Fruit fly (Drosophila melanogaster) whole organism, embryonic: ENCODE measurements around the gene Atg8b.

Source experiments
- Awh ChIP-seq: fragments of 200-800 bp; sonication (Bioruptor generic); IDR thresholded peaks from 2 replicates; pipeline ENCODE4, ENCODE4 v1.3.6; 2022; ENCODE audit warnings: missing biosample characterization, missing genetic modification characterization
- BEAF-32 ChIP-seq: fragments of 200-800 bp; sonication (Bioruptor generic); optimal IDR thresholded peaks from 3 replicates; lab custom pipeline; 2017; ENCODE audit warnings: missing biosample characterization, missing genetic modification characterization, mild to moderate bottlenecking, moderate library complexity, missing genetic modification reagents
- C15 ChIP-seq: fragments of 200-800 bp; sonication (Bioruptor generic); IDR thresholded peaks from 3 replicates; pipeline ENCODE4 v1.3.6; 2022; ENCODE audit warnings: missing biosample characterization, missing genetic modification characterization
- CG12155 ChIP-seq: fragments of 200-800 bp; sonication (Bioruptor generic); optimal IDR thresholded peaks from 3 replicates; lab custom pipeline; 2016; ENCODE audit warnings: missing biosample characterization, missing genetic modification characterization
- CG12391 ChIP-seq: fragments of 200-800 bp; sonication (Bioruptor generic); optimal IDR thresholded peaks from 3 replicates; lab custom pipeline; 2018; ENCODE audit warnings: missing biosample characterization, mild to moderate bottlenecking, missing genetic modification characterization, moderate library complexity
- CG13287 ChIP-seq: fragments of 200-800 bp; sonication (Bioruptor generic); IDR thresholded peaks from 2 replicates; pipeline ENCODE4 v1.3.6; 2022; ENCODE audit warnings: missing biosample characterization, missing genetic modification characterization; ENCODE audit not compliant: partially characterized antibody
- CG14965 ChIP-seq: fragments of 200-800 bp; sonication (Bioruptor generic); optimal IDR thresholded peaks from 2 replicates; lab custom pipeline; 2016; ENCODE audit warnings: missing biosample characterization, missing genetic modification characterization, borderline replicate concordance
- CG15514 ChIP-seq: fragments of 200-800 bp; sonication (Bioruptor generic); optimal IDR thresholded peaks from 3 replicates; lab custom pipeline; 2017; ENCODE audit warnings: missing biosample characterization, missing genetic modification characterization, mild to moderate bottlenecking, moderate library complexity, missing genetic modification reagents
- CG2129 ChIP-seq: fragments of 200-800 bp; sonication (Bioruptor generic); IDR thresholded peaks from 2 replicates; pipeline ENCODE4 v1.3.6; 2022; ENCODE audit warnings: missing biosample characterization, missing genetic modification characterization; ENCODE audit not compliant: partially characterized antibody
- CG2889 ChIP-seq: fragments of 200-800 bp; sonication (Bioruptor generic); IDR thresholded peaks from 3 replicates; pipeline ENCODE4 v1.3.6; 2022; ENCODE audit warnings: missing biosample characterization, missing genetic modification characterization
- CG32532 ChIP-seq: fragments of 200-800 bp; sonication (Bioruptor generic); IDR thresholded peaks from 2 replicates; pipeline ENCODE4 v1.3.6; 2022; ENCODE audit warnings: missing biosample characterization, missing genetic modification characterization
- CG3995 ChIP-seq: fragments of 200-800 bp; sonication (Bioruptor generic); optimal IDR thresholded peaks from 3 replicates; lab custom pipeline; 2016; ENCODE audit warnings: missing biosample characterization, missing genetic modification characterization
- CG4424 ChIP-seq: fragments of 200-800 bp; sonication (Bioruptor generic); optimal IDR thresholded peaks from 3 replicates; lab custom pipeline; 2016; ENCODE audit warnings: missing biosample characterization, missing genetic modification characterization
- CG4854 ChIP-seq: fragments of 200-800 bp; sonication (Bioruptor generic); optimal IDR thresholded peaks from 2 replicates; lab custom pipeline; 2016; ENCODE audit warnings: missing biosample characterization, missing genetic modification characterization, inconsistent platforms
- CG6791 ChIP-seq: fragments of 200-800 bp; sonication (Bioruptor generic); IDR thresholded peaks from 3 replicates; pipeline ENCODE4 v1.3.6; 2022; ENCODE audit warnings: missing biosample characterization, missing genetic modification characterization; ENCODE audit not compliant: partially characterized antibody
- CG7372 ChIP-seq: fragments of 200-800 bp; sonication (Bioruptor generic); IDR thresholded peaks from 2 replicates; pipeline ENCODE4 v1.3.6; 2022; ENCODE audit warnings: missing biosample characterization, missing genetic modification characterization
- CG7839 ChIP-seq: fragments of 200-800 bp; sonication (Bioruptor generic); optimal IDR thresholded peaks from 3 replicates; lab custom pipeline; 2018; ENCODE audit warnings: missing biosample characterization, mild to moderate bottlenecking, missing genetic modification characterization, moderate library complexity
- CG9437 ChIP-seq: fragments of 200-800 bp; sonication (Bioruptor generic); optimal IDR thresholded peaks from 2 replicates; lab custom pipeline; 2018; ENCODE audit warnings: missing biosample characterization, mild to moderate bottlenecking, missing genetic modification characterization
- CG9817 ChIP-seq: fragments of 200-800 bp; sonication (Bioruptor generic); optimal IDR thresholded peaks from 2 replicates; lab custom pipeline; 2018; ENCODE audit warnings: missing biosample characterization, mild to moderate bottlenecking, missing genetic modification characterization, moderate library complexity
- Dbx ChIP-seq: fragments of 200-800 bp; sonication (Bioruptor generic); IDR thresholded peaks from 3 replicates; pipeline ENCODE4 v1.3.6; 2022; ENCODE audit warnings: missing biosample characterization, missing genetic modification characterization
- Dll ChIP-seq: fragments of 200-800 bp; sonication (Bioruptor generic); IDR thresholded peaks from 4 replicates; pipeline ENCODE4 v1.3.6; 2022; ENCODE audit warnings: missing biosample characterization, missing genetic modification characterization; ENCODE audit not compliant: partially characterized antibody
- Doc3 ChIP-seq: fragments of 200-800 bp; sonication (Bioruptor generic); IDR thresholded peaks from 3 replicates; pipeline ENCODE4 v1.3.6; 2022; ENCODE audit warnings: missing biosample characterization, missing genetic modification characterization; ENCODE audit not compliant: partially characterized antibody
- E2f2 ChIP-seq: fragments of 200-800 bp; sonication (Bioruptor generic); IDR thresholded peaks from 2 replicates; pipeline ENCODE4 v1.3.6; 2022; ENCODE audit warnings: missing biosample characterization, missing genetic modification characterization
- Lim3 ChIP-seq: fragments of 200-800 bp; sonication (Bioruptor generic); IDR thresholded peaks from 2 replicates; pipeline ENCODE4 v1.3.6; 2022; ENCODE audit warnings: missing biosample characterization, missing genetic modification characterization
- MBD-R2 ChIP-seq: fragments of 200-800 bp; sonication (Bioruptor generic); IDR thresholded peaks from 2 replicates; pipeline ENCODE4 v1.3.6; 2022; ENCODE audit warnings: missing biosample characterization, missing genetic modification characterization
- MESR4 ChIP-seq: fragments of 200-800 bp; sonication (Bioruptor generic); optimal IDR thresholded peaks from 2 replicates; lab custom pipeline; 2018; ENCODE audit warnings: missing biosample characterization, mild to moderate bottlenecking, missing genetic modification characterization, moderate library complexity
- Med ChIP-seq: fragments of 200-800 bp; sonication (Bioruptor generic); peaks from one replicate; lab custom pipeline; 2016; ENCODE audit warnings: missing biosample characterization, missing genetic modification characterization, mild to moderate bottlenecking, inconsistent platforms, moderate library complexity
- Nf-YB ChIP-seq: fragments of 200-800 bp; sonication (Bioruptor generic); optimal IDR thresholded peaks from 3 replicates; lab custom pipeline; 2019; ENCODE audit warnings: missing biosample characterization, mild to moderate bottlenecking, missing genetic modification characterization, moderate library complexity
- Opbp ChIP-seq: fragments of 200-800 bp; sonication (Bioruptor generic); IDR thresholded peaks from 3 replicates; pipeline ENCODE4 v1.3.6; 2022; ENCODE audit warnings: missing biosample characterization, missing genetic modification characterization; ENCODE audit not compliant: partially characterized antibody
- Scr ChIP-seq: fragments of 200-800 bp; sonication (Bioruptor generic); IDR thresholded peaks from 2 replicates; pipeline ENCODE4 v1.3.6; 2022; ENCODE audit warnings: missing biosample characterization, missing genetic modification characterization; ENCODE audit not compliant: partially characterized antibody
- Sin3A ChIP-seq: fragments of >200 bp; optimal IDR thresholded peaks from 2 replicates; lab custom pipeline; 2018
- Six4 ChIP-seq: fragments of 200-800 bp; sonication (Bioruptor generic); optimal IDR thresholded peaks from 2 replicates; lab custom pipeline; 2016; ENCODE audit warnings: missing biosample characterization, missing genetic modification characterization
- YL-1 ChIP-seq: fragments of 200-800 bp; sonication (Bioruptor generic); optimal IDR thresholded peaks from 3 replicates; lab custom pipeline; 2017; ENCODE audit warnings: missing biosample characterization, mild to moderate bottlenecking, missing genetic modification characterization
- bbx ChIP-seq: fragments of 200-800 bp; sonication (Bioruptor generic); IDR thresholded peaks from 2 replicates; pipeline ENCODE4 v1.3.6; 2022; ENCODE audit warnings: missing biosample characterization, missing genetic modification characterization; ENCODE audit not compliant: partially characterized antibody
- dpn ChIP-seq, 2 experiments: fragments of 200-800 bp; sonication (Bioruptor generic); optimal IDR thresholded peaks; 3 replicates each; lab custom pipeline; 2016; ENCODE audit warnings: missing biosample characterization in 2 of 2, missing genetic modification characterization in 2 of 2
- esg ChIP-seq: fragments of 200-800 bp; sonication (Bioruptor generic); conservative IDR thresholded peaks from 2 replicates; pipeline ENCODE4 v1.3.6; 2022; ENCODE audit warnings: missing biosample characterization, missing genetic modification characterization
- fd102C ChIP-seq: fragments of 200-800 bp; sonication (Bioruptor generic); optimal IDR thresholded peaks from 2 replicates; lab custom pipeline; 2018; ENCODE audit warnings: missing biosample characterization, mild to moderate bottlenecking, missing genetic modification characterization, moderate library complexity
- fu2 ChIP-seq: fragments of 200-800 bp; sonication (Bioruptor generic); optimal IDR thresholded peaks from 2 replicates; lab custom pipeline; 2016; ENCODE audit warnings: missing biosample characterization, missing genetic modification characterization
- hb ChIP-seq: fragments of 200-800 bp; sonication (Bioruptor generic); IDR thresholded peaks from 3 replicates; pipeline ENCODE4 v1.3.6; 2022; ENCODE audit warnings: missing biosample characterization, missing genetic modification characterization; ENCODE audit not compliant: partially characterized antibody
- hbn ChIP-seq: fragments of 200-800 bp; sonication (Bioruptor generic); IDR thresholded peaks from 2 replicates; pipeline ENCODE4 v1.3.6; 2022; ENCODE audit warnings: missing biosample characterization, missing genetic modification characterization; ENCODE audit not compliant: partially characterized antibody
- inv ChIP-seq: fragments of 200-800 bp; sonication (Bioruptor generic); IDR thresholded peaks from 2 replicates; pipeline ENCODE4 v1.3.6; 2022; ENCODE audit warnings: missing biosample characterization, missing genetic modification characterization; ENCODE audit not compliant: partially characterized antibody
- lola ChIP-seq, 3 experiments: fragments of >200 bp in 2 of 3; fragments of 200-800 bp in 1 of 3; sonication (Bioruptor generic) in 1 of 3; optimal IDR thresholded peaks; 2 replicates each; lab custom pipeline; 2017 to 2019; ENCODE audit warnings: missing biosample characterization in 3 of 3, missing genetic modification characterization in 3 of 3, mild to moderate bottlenecking in 1 of 3, moderate library complexity in 1 of 3
- repo ChIP-seq: fragments of 200-800 bp; sonication (Bioruptor generic); optimal IDR thresholded peaks from 2 replicates; lab custom pipeline; 2016; ENCODE audit warnings: missing biosample characterization, missing genetic modification characterization
- sens ChIP-seq: fragments of 200-800 bp; sonication (Bioruptor generic); peaks from one replicate; lab custom pipeline; 2016; ENCODE audit warnings: missing biosample characterization, missing genetic modification characterization
- sna ChIP-seq: fragments of 200-800 bp; sonication (Bioruptor generic); IDR thresholded peaks from 2 replicates; pipeline ENCODE4 v1.3.6; 2022; ENCODE audit warnings: missing biosample characterization, missing genetic modification characterization; ENCODE audit not compliant: partially characterized antibody
- trem ChIP-seq: fragments of 200-800 bp; optimal IDR thresholded peaks from 3 replicates; lab custom pipeline; 2019; ENCODE audit warnings: missing biosample characterization, mild to moderate bottlenecking, missing genetic modification characterization, moderate library complexity
- unc-4 ChIP-seq: fragments of 200-800 bp; sonication (Bioruptor generic); IDR thresholded peaks from 2 replicates; pipeline ENCODE4 v1.3.6; 2022; ENCODE audit warnings: missing biosample characterization, missing genetic modification characterization; ENCODE audit not compliant: partially characterized antibody
- usp ChIP-seq: fragments of >200 bp; optimal IDR thresholded peaks from 2 replicates; lab custom pipeline; 2017; ENCODE audit warnings: missing biosample characterization, missing genetic modification characterization

Atg8b gene

dm6 chr3R:17686875-17687274, 38.0 kb downstream of the Atg8b start, which contains the start of gene CG31249 (continued):
- no peak for TF ChIP-seq CG14965
- TF ChIP-seq Dbx (GFP tag; lab: Robert Waterston, UW), result peak; percentile 27; the same call in 1 of the 3 replicates
- peak; percentile 59 for TF ChIP-seq Med
- TF ChIP-seq Awh, result no peak
- peak; percentile 43 for TF ChIP-seq CG12391 (tag; lab: Kevin White, UChicago)
- TF ChIP-seq Nf-YB (GFP tag; lab: Kevin White, UChicago), result no peak
- no peak for TF ChIP-seq CG9437 (GFP tag; lab: Kevin White, UChicago)
- TF ChIP-seq dpn (GFP tag; optimal IDR thresholded peaks at IDR 0.05; lab: Kevin White, UChicago), result peak in 1 of 2 experiments; percentile 37
- TF ChIP-seq repo (GFP tag; lab: Kevin White, UChicago), result no peak
- peak; percentile 4 for TF ChIP-seq CG12155 (GFP tag; lab: Kevin White, UChicago)
- TF ChIP-seq lola (GFP tag; optimal IDR thresholded peaks at IDR 0.05; lab: Kevin White, UChicago), result peak in 1 of 3 experiments; percentile 9
- peak; percentile 98 for TF ChIP-seq trem (tag; lab: Kevin White, UChicago)
- peak; percentile 66; the same call in 2 of the 3 replicates for TF ChIP-seq Opbp (GFP tag; lab: Robert Waterston, UW)
- peak; percentile 79 for TF ChIP-seq Doc3
- TF ChIP-seq usp (GFP tag; lab: Kevin White, UChicago), result no peak
- TF ChIP-seq hbn (GFP tag; lab: Robert Waterston, UW), result peak; percentile 83
- TF ChIP-seq sna (GFP tag; lab: Robert Waterston, UW), result peak; percentile 74; the same call in 1 of the 2 replicates
- no peak for TF ChIP-seq Lim3 (GFP tag; lab: Robert Waterston, UW)
- peak; percentile 86 for TF ChIP-seq Dll (GFP tag; lab: Robert Waterston, UW)
- peak; percentile 81 for TF ChIP-seq Scr (GFP tag; lab: Robert Waterston, UW)
- TF ChIP-seq CG4424 (GFP tag; lab: Kevin White, UChicago), result peak; percentile 44
- peak; percentile 63 for TF ChIP-seq bbx (GFP tag; lab: Robert Waterston, UW)
- no peak for TF ChIP-seq CG2889 (GFP tag; lab: Robert Waterston, UW)
- peak; percentile 32; the same call in 1 of the 2 replicates for TF ChIP-seq E2f2 (GFP tag; lab: Robert Waterston, UW)
- TF ChIP-seq fu2 (GFP tag; lab: Kevin White, UChicago), result no peak
- TF ChIP-seq inv, result peak; percentile 34; the same call in 1 of the 2 replicates
- peak; percentile 46 for TF ChIP-seq MESR4 (GFP tag; lab: Kevin White, UChicago)
- no peak for TF ChIP-seq esg
- TF ChIP-seq MBD-R2 (GFP tag; lab: Robert Waterston, UW), result peak; percentile 76
- no peak for TF ChIP-seq CG9817 (tag; lab: Kevin White, UChicago)
- TF ChIP-seq sens (GFP tag; lab: Kevin White, UChicago), result peak; percentile 43
- no peak for TF ChIP-seq C15 (GFP tag; lab: Robert Waterston, UW)
- TF ChIP-seq CG7839 (tag; lab: Kevin White, UChicago), result no peak
- peak; percentile 87 for TF ChIP-seq CG13287 (GFP tag; lab: Robert Waterston, UW)
- TF ChIP-seq, all 482 proteins: peak for 70

- TF ChIP-seq CG2129 (GFP tag; lab: Robert Waterston, UW) (peak; percentile 66), CG4854 (GFP tag; lab: Kevin White, UChicago) (no peak), inv (peak; percentile 76), hb (GFP tag; lab: Robert Waterston, UW) (peak; percentile 89), MBD-R2 (GFP tag; lab: Robert Waterston, UW) (peak; percentile 70; the same call in 1 of the 2 replicates), CG6791 (GFP tag; lab: Robert Waterston, UW) (peak; percentile 74), Sin3A (lab: Kevin White, UChicago) (peak; percentile 22), CG32532 (GFP tag; lab: Robert Waterston, UW) (no peak), Opbp (GFP tag; lab: Robert Waterston, UW) (peak; percentile 56; the same call in 1 of the 3 replicates), YL-1 (GFP tag; lab: Kevin White, UChicago) (peak; percentile 22), CG9437 (GFP tag; lab: Kevin White, UChicago) (peak; percentile 0), BEAF-32 (GFP tag; lab: Kevin White, UChicago) (peak; percentile 81), CG3995 (GFP tag; lab: Kevin White, UChicago) (peak; percentile 59), unc-4 (GFP tag; lab: Robert Waterston, UW) (peak; percentile 91), bbx (GFP tag; lab: Robert Waterston, UW) (peak; percentile 73), CG15514 (GFP tag; lab: Kevin White, UChicago) (no peak), Six4 (GFP tag; lab: Kevin White, UChicago) (no peak), CG7372 (GFP tag; lab: Robert Waterston, UW) (no peak), fd102C (GFP tag; lab: Kevin White, UChicago) (no peak)
Observed at dm6 chr3R:17684854-17685253, 40.0 kb downstream of the Atg8b start, which contains the start of the genes CG31251 and CG31360. CG31251 (minus strand) TSS chr3R:17684915. CG31360 (plus strand) TSS chr3R:17685097.
